Worm (Caenorhabditis elegans): ENCODE results near the gene sri-73.

The sri-73 gene

ce11 chrV:600231-600630 lies 34.3 kb upstream of the sri-73 start, which contains the start of gene nhr-251:
TSS of gene nhr-251 (plus strand) at chrV:600531.
- TF ChIP-seq snpc-4 (tag; optimal IDR thresholded peaks at IDR 0.05) (no peak), elt-1 (tag; optimal IDR thresholded peaks at IDR 0.05) (no peak), F13H6.1 (tag; optimal IDR thresholded peaks at IDR 0.05) (no peak), sma-3 (GFP tag; optimal IDR thresholded peaks at IDR 0.05) (no peak), unc-55 (GFP tag; optimal IDR thresholded peaks at IDR 0.05) (no peak), lin-39 (tag; optimal IDR thresholded peaks at IDR 0.05) (no peak), nhr-25 (tag; optimal IDR thresholded peaks at IDR 0.05) (no peak), alr-1 (tag; optimal IDR thresholded peaks at IDR 0.05) (no peak), C34F6.9 (tag; optimal IDR thresholded peaks at IDR 0.05) (no peak), nhr-6 (tag; optimal IDR thresholded peaks at IDR 0.05) (no peak), nhr-237 (tag; optimal IDR thresholded peaks at IDR 0.05) (no peak), peb-1 (tag; optimal IDR thresholded peaks at IDR 0.05) (no peak), nhr-21 (tag; optimal IDR thresholded peaks at IDR 0.05) (no peak), nhr-23 (tag; optimal IDR thresholded peaks at IDR 0.05) (no peak), R02D3.7 (tag; optimal IDR thresholded peaks at IDR 0.05) (no peak), blmp-1 (tag; optimal IDR thresholded peaks at IDR 0.05; ENCODE audit: insufficient read depth) (no peak)

- TF ChIP-seq sma-9 (GFP tag; optimal IDR thresholded peaks at IDR 0.05) (peak; percentile 47), sma-9 (tag; optimal IDR thresholded peaks at IDR 0.05) (no peak), ceh-16 (tag; optimal IDR thresholded peaks at IDR 0.05) (peak; percentile 2), sma-3 (GFP tag; optimal IDR thresholded peaks at IDR 0.05) (no peak), skn-1 (tag; optimal IDR thresholded peaks at IDR 0.05) (no peak)
These were observed 33.9 kb upstream of the sri-73 start for ce11 chrV:599783-600182.

DNA sequence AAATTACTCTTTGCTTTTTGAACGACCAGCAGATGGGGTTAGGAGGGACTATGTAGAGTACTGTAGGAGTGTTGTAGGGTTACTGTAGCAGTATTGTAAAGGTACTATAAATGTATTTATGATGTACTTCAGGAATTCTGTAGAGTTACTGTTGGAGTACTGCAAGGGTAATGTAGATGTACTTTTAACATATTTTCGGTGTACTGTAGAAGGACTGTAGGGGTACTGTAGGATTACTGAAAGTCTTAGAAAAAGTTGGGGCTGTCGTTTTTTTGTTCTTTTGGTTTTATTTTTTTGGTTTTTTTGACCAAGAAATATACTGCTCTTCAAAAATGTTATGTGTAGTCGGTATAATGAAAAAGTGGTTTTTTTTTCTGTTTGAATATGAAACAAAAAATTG lies 32.7 kb upstream of the sri-73 start:
- no peak for TF ChIP-seq nhr-129 (tag; optimal IDR thresholded peaks at IDR 0.05)
- no peak for TF ChIP-seq unc-39 (tag; optimal IDR thresholded peaks at IDR 0.05)
- no peak for TF ChIP-seq fos-1 (tag; optimal IDR thresholded peaks at IDR 0.05)
- no peak for TF ChIP-seq nhr-77 (tag; optimal IDR thresholded peaks at IDR 0.05)
- no peak for TF ChIP-seq ceh-16 (tag; optimal IDR thresholded peaks at IDR 0.05)
- TF ChIP-seq snpc-4 (tag; optimal IDR thresholded peaks at IDR 0.05) = no peak
- no peak for TF ChIP-seq lin-11 (tag; optimal IDR thresholded peaks at IDR 0.05)
- no peak for TF ChIP-seq blmp-1 (tag; optimal IDR thresholded peaks at IDR 0.05; ENCODE audit: insufficient read depth)
- no peak for TF ChIP-seq sma-3 (GFP tag; optimal IDR thresholded peaks at IDR 0.05)
- TF ChIP-seq lsy-2 (tag; optimal IDR thresholded peaks at IDR 0.05) = no peak
- no peak for TF ChIP-seq zag-1 (tag; optimal IDR thresholded peaks at IDR 0.05)
- TF ChIP-seq nhr-21 (tag; optimal IDR thresholded peaks at IDR 0.05) = no peak
- TF ChIP-seq ZK546.5 (tag; optimal IDR thresholded peaks at IDR 0.05) = no peak
- no peak for TF ChIP-seq gmeb-1 (tag; optimal IDR thresholded peaks at IDR 0.05)
- no peak for TF ChIP-seq ama-1 (optimal IDR thresholded peaks at IDR 0.05)
- no peak for TF ChIP-seq peb-1 (tag; optimal IDR thresholded peaks at IDR 0.05)
- TF ChIP-seq nhr-6 (tag; optimal IDR thresholded peaks at IDR 0.05) = no peak

DNA sequence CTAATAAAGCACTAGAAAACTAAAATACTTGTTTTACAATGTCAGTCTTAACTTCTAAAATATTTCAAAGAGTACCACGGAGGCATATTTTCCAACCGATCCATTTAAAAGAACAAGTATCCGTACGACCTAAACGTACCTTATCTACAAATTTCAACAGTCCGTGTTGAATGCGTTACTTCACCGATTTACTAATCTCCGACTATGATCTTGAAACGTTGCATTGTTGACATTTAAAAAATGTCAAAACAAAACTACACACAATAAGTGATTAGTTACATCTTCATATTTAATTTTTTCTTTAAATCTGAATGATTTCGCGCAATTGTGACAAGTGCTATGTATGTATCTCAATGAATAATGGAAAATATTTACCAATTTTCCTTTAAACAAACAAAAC lies 31.9 kb upstream of the sri-73 start:
- TF ChIP-seq sma-9 (GFP tag; optimal IDR thresholded peaks at IDR 0.05) (peak; percentile 66), sma-9 (tag; optimal IDR thresholded peaks at IDR 0.05) (no peak), elt-1 (tag; optimal IDR thresholded peaks at IDR 0.05) (peak; percentile 72), nhr-25 (tag; optimal IDR thresholded peaks at IDR 0.05) (peak; percentile 24), F13H6.1 (tag; optimal IDR thresholded peaks at IDR 0.05) (no peak), ceh-16 (tag; optimal IDR thresholded peaks at IDR 0.05) (peak; percentile 61)

- TF ChIP-seq sma-9 (GFP tag; optimal IDR thresholded peaks at IDR 0.05) (peak; percentile 76), sma-9 (tag; optimal IDR thresholded peaks at IDR 0.05) (no peak), elt-1 (tag; optimal IDR thresholded peaks at IDR 0.05) (peak; percentile 29), ceh-16 (tag; optimal IDR thresholded peaks at IDR 0.05) (peak; percentile 83), nhr-12 (tag; optimal IDR thresholded peaks at IDR 0.05) (no peak)
These were observed 31.0 kb upstream of the sri-73 start for ce11 chrV:596923-597322.

DNA sequence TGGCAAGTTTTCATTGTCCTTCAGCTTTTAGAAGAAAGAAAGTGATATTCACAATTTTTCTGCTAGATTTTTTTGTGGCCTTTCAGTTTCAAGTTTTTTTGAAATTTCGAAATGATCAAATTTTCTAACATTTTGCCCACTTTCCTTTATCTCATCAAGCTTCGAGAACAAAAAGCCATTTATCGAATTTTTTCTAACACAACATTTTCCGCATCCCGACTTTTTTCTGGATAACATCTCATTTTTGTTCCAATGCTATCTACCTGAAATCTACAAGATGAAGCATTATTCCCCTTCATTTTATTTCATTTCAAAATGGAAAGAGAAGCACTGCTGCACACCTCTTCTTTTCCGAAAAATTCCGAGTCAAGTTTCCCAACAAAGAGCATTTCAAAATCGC lies 27.1 kb upstream of the sri-73 start, which contains the start of gene ZK488.5:
Gene ZK488.5, plus strand, starts transcription at position 301 of the 400 bp plus-strand sequence.
- TF ChIP-seq Y55F3AM.14 (GFP tag; optimal IDR thresholded peaks at IDR 0.05) = no peak
- no peak for TF ChIP-seq nhr-12 (tag; optimal IDR thresholded peaks at IDR 0.05)

Data from whole organism, L2 larva.